Worm (Caenorhabditis elegans) whole organism, young adult: Measurements from ENCODE around the gene trx-2.

ENCODE experiments used
- B0261.1 ChIP-seq: sonication (generic microtip); optimal IDR thresholded peaks from 2 replicates; lab custom pipeline; 2016; ENCODE audit warnings: mild to moderate bottlenecking, missing genetic modification characterization, moderate library complexity, missing compliant biosample characterization
- C17E4.6 ChIP-seq: fragments of 200-800 bp; sonication (Bioruptor generic); IDR thresholded peaks from 2 replicates; pipeline ENCODE4 v1.3.6; 2022; ENCODE audit warnings: missing genetic modification reagents, missing genetic modification characterization, missing compliant biosample characterization
- F10E7.11 ChIP-seq: sonication (generic microtip); optimal IDR thresholded peaks from 2 replicates; lab custom pipeline; 2017; ENCODE audit warnings: mild to moderate bottlenecking, missing genetic modification characterization, moderate library complexity, missing compliant biosample characterization
- F22D6.2 ChIP-seq: sonication (generic microtip); optimal IDR thresholded peaks from 2 replicates; lab custom pipeline; 2016; ENCODE audit warnings: mild to moderate bottlenecking, missing genetic modification characterization, missing compliant biosample characterization
- F23B12.7 ChIP-seq: sonication (generic microtip); optimal IDR thresholded peaks from 2 replicates; lab custom pipeline; 2017; ENCODE audit warnings: missing genetic modification characterization, mild to moderate bottlenecking, missing compliant biosample characterization, antibody characterized with exemption, moderate library complexity; ENCODE audit not compliant: insufficient read depth
- T07F8.4 ChIP-seq: sonication (generic microtip); optimal IDR thresholded peaks from 2 replicates; lab custom pipeline; 2016; ENCODE audit warnings: mild to moderate bottlenecking, missing genetic modification characterization, moderate library complexity, missing compliant biosample characterization
- Y53F4B.3 ChIP-seq: fragments of 200-800 bp; sonication (Bioruptor generic); IDR thresholded peaks from 2 replicates; pipeline ENCODE4 v1.3.6; 2022; ENCODE audit warnings: missing genetic modification reagents, missing genetic modification characterization, missing compliant biosample characterization
- Y53G8AR.9 ChIP-seq: fragments of 200-800 bp; sonication (Bioruptor generic); conservative IDR thresholded peaks from 2 replicates; pipeline ENCODE4 v1.3.6; 2022; ENCODE audit warnings: missing genetic modification reagents, missing genetic modification characterization, missing compliant biosample characterization
- Y67H2A.10 ChIP-seq: fragments of 200-800 bp; sonication (Bioruptor generic); conservative IDR thresholded peaks from 2 replicates; pipeline ENCODE4 v1.3.6; 2022; ENCODE audit warnings: missing genetic modification reagents, missing genetic modification characterization, missing compliant biosample characterization
- Y95B8A.8 ChIP-seq: fragments of 200-800 bp; sonication (Bioruptor generic); IDR thresholded peaks from 2 replicates; pipeline ENCODE4 v1.3.6; 2022; ENCODE audit warnings: missing genetic modification reagents, missing genetic modification characterization, missing compliant biosample characterization
- ama-1 ChIP-seq, 3 experiments: fragments of 150-350 bp in 1 of 3; sonication (generic microtip) in 2 of 3; optimal IDR thresholded peaks; 2 replicates each; lab custom pipeline; 2014 to 2018; ENCODE audit warnings: missing biosample characterization in 2 of 3, missing genetic modification characterization in 2 of 3, missing genetic modification reagents in 2 of 3
- aptf-2 ChIP-seq: fragments of 200-800 bp; sonication (Bioruptor generic); conservative IDR thresholded peaks from 2 replicates; pipeline ENCODE4 v1.3.6; 2022; ENCODE audit warnings: missing genetic modification reagents, missing genetic modification characterization, missing compliant biosample characterization
- ceh-40 ChIP-seq: fragments of 200-800 bp; sonication (Bioruptor generic); IDR thresholded peaks from 2 replicates; pipeline ENCODE4 v1.3.6; 2022; ENCODE audit warnings: missing genetic modification characterization, missing compliant biosample characterization
- ceh-91 ChIP-seq: fragments of 200-800 bp; sonication (Bioruptor generic); IDR thresholded peaks from 2 replicates; pipeline ENCODE4 v1.3.6; 2022; ENCODE audit warnings: missing genetic modification reagents, missing genetic modification characterization, missing compliant biosample characterization
- chd-7 ChIP-seq: sonication (generic microtip); optimal IDR thresholded peaks from 2 replicates; lab custom pipeline; 2016; ENCODE audit warnings: mild to moderate bottlenecking, missing genetic modification characterization, moderate library complexity, missing compliant biosample characterization
- dox-1 ChIP-seq: fragments of 200-800 bp; sonication (Bioruptor generic); IDR thresholded peaks from 2 replicates; pipeline ENCODE4 v1.3.6; 2022; ENCODE audit warnings: missing genetic modification reagents, missing genetic modification characterization, missing compliant biosample characterization
- dpff-1 ChIP-seq: sonication (generic microtip); optimal IDR thresholded peaks from 2 replicates; lab custom pipeline; 2017; ENCODE audit warnings: mild to moderate bottlenecking, missing genetic modification characterization, missing compliant biosample characterization
- dpl-1 ChIP-seq: fragments of 150-350 bp; optimal IDR thresholded peaks from 2 replicates; lab custom pipeline; 2014; ENCODE audit warnings: missing biosample characterization, missing genetic modification reagents, missing genetic modification characterization
- efl-1 ChIP-seq: fragments of 150-350 bp; optimal IDR thresholded peaks from 2 replicates; lab custom pipeline; 2014; ENCODE audit warnings: missing biosample characterization, missing genetic modification reagents, missing genetic modification characterization
- egl-44 ChIP-seq: fragments of 200-800 bp; sonication (Bioruptor generic); IDR thresholded peaks from 2 replicates; pipeline ENCODE4 v1.3.6; 2022; ENCODE audit warnings: missing genetic modification reagents, missing genetic modification characterization, missing compliant biosample characterization
- gei-17 ChIP-seq: fragments of 200-800 bp; sonication (Bioruptor generic); optimal IDR thresholded peaks from 2 replicates; lab custom pipeline; 2018; ENCODE audit warnings: mild to moderate bottlenecking, missing genetic modification characterization, missing compliant biosample characterization
- hmg-20 ChIP-seq: fragments of 200-800 bp; sonication (Bioruptor generic); IDR thresholded peaks from 2 replicates; pipeline ENCODE4 v1.3.6; 2022; ENCODE audit warnings: missing genetic modification reagents, missing genetic modification characterization, missing compliant biosample characterization
- lin-26 ChIP-seq: fragments of 200-800 bp; sonication (Bioruptor generic); IDR thresholded peaks from 2 replicates; pipeline ENCODE4 v1.3.6; 2022; ENCODE audit warnings: missing genetic modification reagents, missing genetic modification characterization, missing compliant biosample characterization
- lin-54 ChIP-seq: fragments of 200-800 bp; sonication (Bioruptor generic); optimal IDR thresholded peaks from 2 replicates; lab custom pipeline; 2018; ENCODE audit warnings: mild to moderate bottlenecking, missing genetic modification characterization, missing compliant biosample characterization
- lsl-1 ChIP-seq: fragments of 200-800 bp; sonication (Bioruptor generic); optimal IDR thresholded peaks from 2 replicates; lab custom pipeline; 2018; ENCODE audit warnings: mild to moderate bottlenecking, missing genetic modification characterization, moderate library complexity, missing compliant biosample characterization
- lsy-27 ChIP-seq: sonication (generic microtip); optimal IDR thresholded peaks from 2 replicates; lab custom pipeline; 2017; ENCODE audit warnings: missing genetic modification characterization, mild to moderate bottlenecking, missing compliant biosample characterization, antibody characterized with exemption, missing genotype, borderline replicate concordance; ENCODE audit not compliant: insufficient read depth
- madf-3 ChIP-seq: fragments of 200-800 bp; sonication (Bioruptor generic); IDR thresholded peaks from 2 replicates; pipeline ENCODE4 v1.3.6; 2022; ENCODE audit warnings: missing genetic modification reagents, missing genetic modification characterization, missing compliant biosample characterization
- mel-28 ChIP-seq: sonication (generic microtip); optimal IDR thresholded peaks from 2 replicates; lab custom pipeline; 2016; ENCODE audit warnings: borderline replicate concordance, mild to moderate bottlenecking, missing genetic modification characterization, missing compliant biosample characterization
- mxl-1 ChIP-seq: sonication (generic microtip); optimal IDR thresholded peaks from 2 replicates; lab custom pipeline; 2016; ENCODE audit warnings: missing genetic modification characterization, missing compliant biosample characterization
- nfya-2 ChIP-seq: fragments of 200-800 bp; sonication (Bioruptor generic); IDR thresholded peaks from 2 replicates; pipeline ENCODE4 v1.3.6; 2022; ENCODE audit warnings: missing genetic modification reagents, missing genetic modification characterization, missing compliant biosample characterization
- nhr-120 ChIP-seq: fragments of 200-800 bp; sonication (Bioruptor generic); IDR thresholded peaks from 2 replicates; pipeline ENCODE4 v1.3.6; 2022; ENCODE audit warnings: missing genetic modification characterization, missing compliant biosample characterization
- nhr-179 ChIP-seq: sonication (generic microtip); optimal IDR thresholded peaks from 2 replicates; lab custom pipeline; 2016; ENCODE audit warnings: mild to moderate bottlenecking, missing genetic modification characterization, missing compliant biosample characterization
- nhr-90 ChIP-seq: sonication (generic microtip); optimal IDR thresholded peaks from 2 replicates; lab custom pipeline; 2016; ENCODE audit warnings: missing genotype, mild to moderate bottlenecking, missing genetic modification characterization, missing compliant biosample characterization
- pha-4 ChIP-seq: fragments of 150-350 bp; sonication (generic microtip); optimal IDR thresholded peaks from 2 replicates; lab custom pipeline; 2014; ENCODE audit warnings: missing biosample characterization, missing genetic modification reagents, missing genetic modification characterization
- rpc-1 ChIP-seq, 2 experiments: fragments of 150-350 bp in 1 of 2; sonication (generic microtip) in 1 of 2; optimal IDR thresholded peaks; 2 replicates each; lab custom pipeline; 2014 to 2018; ENCODE audit warnings: missing biosample characterization in 1 of 2, missing genetic modification characterization in 1 of 2, missing genetic modification reagents in 1 of 2, missing genotype in 1 of 2
- sea-2 ChIP-seq: fragments of 200-800 bp; sonication (Bioruptor generic); IDR thresholded peaks from 2 replicates; pipeline ENCODE4 v1.3.6; 2022; ENCODE audit warnings: missing genetic modification characterization, missing compliant biosample characterization
- snpc-1.1 ChIP-seq: sonication (generic microtip); optimal IDR thresholded peaks from 2 replicates; lab custom pipeline; 2017; ENCODE audit warnings: missing genetic modification characterization, mild to moderate bottlenecking, missing compliant biosample characterization, antibody characterized with exemption, moderate library complexity, missing genotype, missing genetic modification reagents; ENCODE audit not compliant: insufficient read depth
- snpc-4 ChIP-seq, 5 experiments: fragments of 150-350 bp in 1 of 5; sonication (generic microtip) in 4 of 5; optimal IDR thresholded peaks; 2 replicates each; lab custom pipeline; 2014 to 2018; ENCODE audit warnings: missing genetic modification characterization in 5 of 5, missing biosample characterization in 3 of 5, antibody characterized with exemption in 2 of 5, mild to moderate bottlenecking in 2 of 5, missing compliant biosample characterization in 2 of 5, missing genotype in 2 of 5, moderate library complexity in 2 of 5, missing genetic modification reagents in 1 of 5
- tbx-9 ChIP-seq: sonication (generic microtip); optimal IDR thresholded peaks from 2 replicates; lab custom pipeline; 2016; ENCODE audit warnings: borderline replicate concordance, missing genetic modification characterization, inconsistent platforms, missing compliant biosample characterization
- tlf-1 ChIP-seq: fragments of 200-800 bp; sonication (Bioruptor generic); optimal IDR thresholded peaks from 2 replicates; lab custom pipeline; 2018; ENCODE audit warnings: mild to moderate bottlenecking, missing genetic modification characterization, missing compliant biosample characterization
- xnd-1 ChIP-seq: sonication (generic microtip); optimal IDR thresholded peaks from 2 replicates; lab custom pipeline; 2016; ENCODE audit warnings: missing genotype, missing genetic modification reagents, missing genetic modification characterization, missing compliant biosample characterization
- zfh-2 ChIP-seq: fragments of 200-800 bp; sonication (Bioruptor generic); conservative IDR thresholded peaks from 2 replicates; pipeline ENCODE4 v1.3.6; 2022; ENCODE audit warnings: missing genetic modification reagents, missing genetic modification characterization, missing compliant biosample characterization
- zim-3 ChIP-seq: sonication (generic microtip); optimal IDR thresholded peaks from 2 replicates; lab custom pipeline; 2017; ENCODE audit warnings: mild to moderate bottlenecking, missing genetic modification characterization, moderate library complexity, missing compliant biosample characterization
- ztf-22 ChIP-seq: fragments of 200-800 bp; sonication (Bioruptor generic); optimal IDR thresholded peaks from 2 replicates; lab custom pipeline; 2018; ENCODE audit warnings: mild to moderate bottlenecking, missing genetic modification characterization, moderate library complexity, missing compliant biosample characterization
- ztf-25 ChIP-seq: fragments of 200-800 bp; sonication (Bioruptor generic); IDR thresholded peaks from 2 replicates; pipeline ENCODE4 v1.3.6; 2022; ENCODE audit warnings: missing genetic modification reagents, missing genetic modification characterization, missing compliant biosample characterization
- ztf-28 ChIP-seq: fragments of 200-800 bp; sonication (Bioruptor generic); IDR thresholded peaks from 2 replicates; pipeline ENCODE4 v1.3.6; 2022; ENCODE audit warnings: missing genetic modification reagents, missing genetic modification characterization, missing compliant biosample characterization
- ztf-3 ChIP-seq: fragments of 200-800 bp; sonication (Bioruptor generic); optimal IDR thresholded peaks from 2 replicates; lab custom pipeline; 2018; ENCODE audit warnings: mild to moderate bottlenecking, missing genetic modification characterization, missing compliant biosample characterization

The trx-2 gene

DNA sequence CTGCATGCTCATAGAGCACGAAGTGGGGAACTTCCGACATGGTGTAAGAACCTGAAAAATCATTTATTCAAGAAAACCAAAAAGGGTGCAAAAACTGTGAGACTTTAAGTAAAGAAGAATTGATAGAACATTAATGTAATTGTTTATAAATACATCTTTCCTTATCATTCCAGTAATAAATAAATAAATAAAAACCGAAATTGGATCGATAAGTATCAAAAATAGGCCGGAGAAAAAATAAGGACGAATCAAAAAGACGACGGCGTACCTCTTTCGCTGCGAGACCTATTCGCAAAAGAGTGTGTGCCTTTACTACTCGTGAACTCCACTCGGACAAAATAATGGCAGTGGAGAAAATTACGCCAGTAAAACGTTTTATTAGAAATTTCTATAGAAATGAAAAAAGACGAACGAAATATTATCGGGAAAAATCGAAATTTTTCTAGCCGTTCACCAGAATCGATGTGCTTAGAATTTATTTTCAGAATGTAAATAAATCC, 38.5 kb downstream of the trx-2 start, which contains the start of gene nol-56 (continued):
- TF ChIP-seq ceh-91 (GFP tag; lab: Robert Waterston, UW) (no peak), Y53F4B.3 (GFP tag; lab: Robert Waterston, UW) (no peak), tlf-1 (GFP tag; lab: Kevin White, UChicago) (peak; percentile 48), ama-1 (optimal IDR thresholded peaks at IDR 0.05; lab: Kevin White, UChicago) (no peak), ama-1 (GFP tag; optimal IDR thresholded peaks at IDR 0.05; lab: Kevin White, UChicago) (no peak), F10E7.11 (tag; lab: Kevin White, UChicago) (no peak), zim-3 (no peak), egl-44 (no peak), ztf-28 (GFP tag; lab: Robert Waterston, UW) (no peak), lsl-1 (GFP tag; lab: Kevin White, UChicago) (peak; percentile 53), nhr-179 (tag; lab: Kevin White, UChicago) (no peak), T07F8.4 (no peak), xnd-1 (no peak), rpc-1 (optimal IDR thresholded peaks at IDR 0.05; lab: Kevin White, UChicago) (no peak), rpc-1 (tag; optimal IDR thresholded peaks at IDR 0.05; lab: Kevin White, UChicago) (no peak), madf-3 (GFP tag; lab: Robert Waterston, UW) (peak; percentile 79), Y95B8A.8 (GFP tag; lab: Robert Waterston, UW) (no peak), gei-17 (GFP tag; lab: Kevin White, UChicago) (no peak), snpc-4 (GFP tag; optimal IDR thresholded peaks at IDR 0.05; lab: Kevin White, UChicago) (peak; percentile 17), snpc-4 (tag; optimal IDR thresholded peaks at IDR 0.05; lab: Kevin White, UChicago) (peak in 3 of 4 experiments; percentile 41 to 50 (median 48)), B0261.1 (no peak), pha-4 (tag; lab: Kevin White, UChicago) (no peak), dpff-1 (no peak), snpc-1.1 (tag; lab: Kevin White, UChicago) (no peak), zfh-2 (GFP tag; lab: Robert Waterston, UW) (no peak), chd-7 (tag; lab: Kevin White, UChicago) (no peak), F22D6.2 (tag; lab: Kevin White, UChicago) (no peak), nhr-120 (GFP tag; lab: Robert Waterston, UW) (no peak), dox-1 (GFP tag; lab: Robert Waterston, UW) (peak; percentile 74), C17E4.6 (GFP tag; lab: Robert Waterston, UW) (no peak), nfya-2 (GFP tag; lab: Robert Waterston, UW) (no peak), mel-28 (no peak), mxl-1 (tag; lab: Kevin White, UChicago) (no peak), ztf-25 (GFP tag; lab: Robert Waterston, UW) (no peak), F23B12.7 (tag; lab: Kevin White, UChicago) (no peak), Y67H2A.10 (GFP tag; lab: Robert Waterston, UW) (no peak), ztf-3 (GFP tag; lab: Kevin White, UChicago) (no peak), sea-2 (no peak), dpl-1 (GFP tag; lab: Kevin White, UChicago) (peak; percentile 60), tbx-9 (tag; lab: Kevin White, UChicago) (no peak), nhr-90 (tag; lab: Kevin White, UChicago) (no peak), ceh-40 (no peak), aptf-2 (no peak), hmg-20 (GFP tag; lab: Robert Waterston, UW) (0 out of 2 replicates have a peak, but pooled peaks have one; percentile 25), efl-1 (GFP tag; lab: Kevin White, UChicago) (peak; percentile 49), lin-26 (no peak), Y53G8AR.9 (GFP tag; lab: Robert Waterston, UW) (0 out of 2 replicates have a peak, but pooled peaks have one; percentile 38), ztf-22 (GFP tag; lab: Kevin White, UChicago) (no peak), lsy-27 (no peak), lin-54 (GFP tag; lab: Kevin White, UChicago) (peak; percentile 72)
